Worm (Caenorhabditis elegans) whole organism, young adult: ENCODE results near the gene tag-153.
A peak's percentile ranks its signal among the peaks of the same experiment; 100 is the strongest.

Experiments
- B0019.2 ChIP-seq: fragments of 200-800 bp; sonication (Bioruptor generic); conservative IDR thresholded peaks from 2 replicates; pipeline ENCODE4 v1.3.6; 2022; ENCODE audit warnings: missing genetic modification reagents, missing genetic modification characterization, missing compliant biosample characterization
- B0261.1 ChIP-seq: sonication (generic microtip); optimal IDR thresholded peaks from 2 replicates; lab custom pipeline; 2016; ENCODE audit warnings: mild to moderate bottlenecking, missing genetic modification characterization, moderate library complexity, missing compliant biosample characterization
- C17E4.6 ChIP-seq: fragments of 200-800 bp; sonication (Bioruptor generic); IDR thresholded peaks from 2 replicates; pipeline ENCODE4 v1.3.6; 2022; ENCODE audit warnings: missing genetic modification reagents, missing genetic modification characterization, missing compliant biosample characterization
- F22D6.2 ChIP-seq: sonication (generic microtip); optimal IDR thresholded peaks from 2 replicates; lab custom pipeline; 2016; ENCODE audit warnings: mild to moderate bottlenecking, missing genetic modification characterization, missing compliant biosample characterization
- F39B2.1 ChIP-seq: fragments of 200-800 bp; sonication (Bioruptor generic); IDR thresholded peaks from 2 replicates; pipeline ENCODE4 v1.3.6; 2022; ENCODE audit warnings: missing genetic modification reagents, missing genetic modification characterization, missing compliant biosample characterization
- F52B5.7 ChIP-seq: sonication (generic microtip); optimal IDR thresholded peaks from 2 replicates; lab custom pipeline; 2016; ENCODE audit warnings: mild to moderate bottlenecking, missing genetic modification characterization, missing compliant biosample characterization
- T07F8.4 ChIP-seq: sonication (generic microtip); optimal IDR thresholded peaks from 2 replicates; lab custom pipeline; 2016; ENCODE audit warnings: mild to moderate bottlenecking, missing genetic modification characterization, moderate library complexity, missing compliant biosample characterization
- Y56A3A.18 ChIP-seq: fragments of 200-800 bp; sonication (Bioruptor generic); IDR thresholded peaks from 2 replicates; pipeline ENCODE4 v1.3.6; 2022; ENCODE audit warnings: missing genetic modification reagents, missing genetic modification characterization, missing compliant biosample characterization
- Y95B8A.8 ChIP-seq: fragments of 200-800 bp; sonication (Bioruptor generic); IDR thresholded peaks from 2 replicates; pipeline ENCODE4 v1.3.6; 2022; ENCODE audit warnings: missing genetic modification reagents, missing genetic modification characterization, missing compliant biosample characterization
- ZK185.1 ChIP-seq: sonication (generic microtip); optimal IDR thresholded peaks from 2 replicates; lab custom pipeline; 2016; ENCODE audit warnings: mild to moderate bottlenecking, missing genetic modification characterization, missing compliant biosample characterization; ENCODE audit not compliant: poor library complexity, severe bottlenecking
- aptf-3 ChIP-seq: fragments of 200-800 bp; sonication (Bioruptor generic); IDR thresholded peaks from 2 replicates; pipeline ENCODE4 v1.3.6; 2022; ENCODE audit warnings: missing genetic modification characterization, missing compliant biosample characterization
- attf-5 ChIP-seq: fragments of 200-800 bp; sonication (Bioruptor generic); optimal IDR thresholded peaks from 2 replicates; lab custom pipeline; 2018; ENCODE audit warnings: mild to moderate bottlenecking, missing genetic modification characterization, missing compliant biosample characterization
- attf-6 ChIP-seq: fragments of 200-800 bp; sonication (Bioruptor generic); IDR thresholded peaks from 2 replicates; pipeline ENCODE4 v1.3.6; 2022; ENCODE audit warnings: missing genetic modification reagents, missing genetic modification characterization, missing compliant biosample characterization
- ceh-100 ChIP-seq: fragments of 200-800 bp; sonication (Bioruptor generic); IDR thresholded peaks from 2 replicates; pipeline ENCODE4 v1.3.6; 2022; ENCODE audit warnings: missing genetic modification reagents, missing genetic modification characterization, missing compliant biosample characterization
- ceh-40 ChIP-seq: fragments of 200-800 bp; sonication (Bioruptor generic); IDR thresholded peaks from 2 replicates; pipeline ENCODE4 v1.3.6; 2022; ENCODE audit warnings: missing genetic modification characterization, missing compliant biosample characterization
- ceh-58 ChIP-seq: fragments of 200-800 bp; sonication (Bioruptor generic); IDR thresholded peaks from 2 replicates; pipeline ENCODE4 v1.3.6; 2022; ENCODE audit warnings: missing genetic modification characterization, missing compliant biosample characterization
- dpff-1 ChIP-seq: sonication (generic microtip); optimal IDR thresholded peaks from 2 replicates; lab custom pipeline; 2017; ENCODE audit warnings: mild to moderate bottlenecking, missing genetic modification characterization, missing compliant biosample characterization
- egl-44 ChIP-seq: fragments of 200-800 bp; sonication (Bioruptor generic); IDR thresholded peaks from 2 replicates; pipeline ENCODE4 v1.3.6; 2022; ENCODE audit warnings: missing genetic modification reagents, missing genetic modification characterization, missing compliant biosample characterization
- ets-4 ChIP-seq: fragments of 200-800 bp; sonication (Bioruptor generic); optimal IDR thresholded peaks from 2 replicates; lab custom pipeline; 2018; ENCODE audit warnings: mild to moderate bottlenecking, missing genetic modification characterization, missing compliant biosample characterization
- fkh-3 ChIP-seq: sonication (generic microtip); optimal IDR thresholded peaks from 2 replicates; lab custom pipeline; 2016; ENCODE audit warnings: mild to moderate bottlenecking, missing genetic modification characterization, missing compliant biosample characterization
- gei-17 ChIP-seq: fragments of 200-800 bp; sonication (Bioruptor generic); optimal IDR thresholded peaks from 2 replicates; lab custom pipeline; 2018; ENCODE audit warnings: mild to moderate bottlenecking, missing genetic modification characterization, missing compliant biosample characterization
- let-526 ChIP-seq: fragments of 200-800 bp; sonication (Bioruptor generic); IDR thresholded peaks from 2 replicates; pipeline ENCODE4 v1.3.6; 2022; ENCODE audit warnings: missing genetic modification reagents, missing genetic modification characterization, missing compliant biosample characterization
- lin-40 ChIP-seq: sonication (generic microtip); optimal IDR thresholded peaks from 2 replicates; lab custom pipeline; 2016; ENCODE audit warnings: missing genetic modification characterization, mild to moderate bottlenecking, missing compliant biosample characterization, missing genotype, missing genetic modification reagents
- lin-54 ChIP-seq: fragments of 200-800 bp; sonication (Bioruptor generic); optimal IDR thresholded peaks from 2 replicates; lab custom pipeline; 2018; ENCODE audit warnings: mild to moderate bottlenecking, missing genetic modification characterization, missing compliant biosample characterization
- lsl-1 ChIP-seq: fragments of 200-800 bp; sonication (Bioruptor generic); optimal IDR thresholded peaks from 2 replicates; lab custom pipeline; 2018; ENCODE audit warnings: mild to moderate bottlenecking, missing genetic modification characterization, moderate library complexity, missing compliant biosample characterization
- mxl-1 ChIP-seq: sonication (generic microtip); optimal IDR thresholded peaks from 2 replicates; lab custom pipeline; 2016; ENCODE audit warnings: missing genetic modification characterization, missing compliant biosample characterization
- nfya-1 ChIP-seq: sonication (generic microtip); optimal IDR thresholded peaks from 2 replicates; lab custom pipeline; 2017; ENCODE audit warnings: antibody characterized with exemption, missing compliant biosample characterization, missing genetic modification characterization, borderline replicate concordance; ENCODE audit not compliant: insufficient read depth
- nfya-2 ChIP-seq: fragments of 200-800 bp; sonication (Bioruptor generic); IDR thresholded peaks from 2 replicates; pipeline ENCODE4 v1.3.6; 2022; ENCODE audit warnings: missing genetic modification reagents, missing genetic modification characterization, missing compliant biosample characterization
- nhr-120 ChIP-seq: fragments of 200-800 bp; sonication (Bioruptor generic); IDR thresholded peaks from 2 replicates; pipeline ENCODE4 v1.3.6; 2022; ENCODE audit warnings: missing genetic modification characterization, missing compliant biosample characterization
- nhr-27 ChIP-seq: fragments of 200-800 bp; sonication (Bioruptor generic); optimal IDR thresholded peaks from 2 replicates; lab custom pipeline; 2018; ENCODE audit warnings: mild to moderate bottlenecking, missing genetic modification characterization, moderate library complexity, missing compliant biosample characterization
- nhr-80 ChIP-seq: sonication (generic microtip); optimal IDR thresholded peaks from 2 replicates; lab custom pipeline; 2016; ENCODE audit warnings: missing genetic modification characterization, missing compliant biosample characterization
- pha-4 ChIP-seq: fragments of 150-350 bp; sonication (generic microtip); optimal IDR thresholded peaks from 2 replicates; lab custom pipeline; 2014; ENCODE audit warnings: missing biosample characterization, missing genetic modification reagents, missing genetic modification characterization
- rcor-1 ChIP-seq: fragments of 200-800 bp; sonication (Bioruptor generic); IDR thresholded peaks from 2 replicates; pipeline ENCODE4 v1.3.6; 2022; ENCODE audit warnings: missing genetic modification reagents, missing genetic modification characterization, missing compliant biosample characterization
- rpc-1 ChIP-seq, 2 experiments: fragments of 150-350 bp in 1 of 2; sonication (generic microtip) in 1 of 2; optimal IDR thresholded peaks; 2 replicates each; lab custom pipeline; 2014 to 2018; ENCODE audit warnings: missing biosample characterization in 1 of 2, missing genetic modification characterization in 1 of 2, missing genetic modification reagents in 1 of 2, missing genotype in 1 of 2
- sea-2 ChIP-seq: fragments of 200-800 bp; sonication (Bioruptor generic); IDR thresholded peaks from 2 replicates; pipeline ENCODE4 v1.3.6; 2022; ENCODE audit warnings: missing genetic modification characterization, missing compliant biosample characterization
- tbx-9 ChIP-seq: sonication (generic microtip); optimal IDR thresholded peaks from 2 replicates; lab custom pipeline; 2016; ENCODE audit warnings: borderline replicate concordance, missing genetic modification characterization, inconsistent platforms, missing compliant biosample characterization
- tlf-1 ChIP-seq: fragments of 200-800 bp; sonication (Bioruptor generic); optimal IDR thresholded peaks from 2 replicates; lab custom pipeline; 2018; ENCODE audit warnings: mild to moderate bottlenecking, missing genetic modification characterization, missing compliant biosample characterization
- unc-130 ChIP-seq: sonication (generic microtip); optimal IDR thresholded peaks from 2 replicates; lab custom pipeline; 2016; ENCODE audit warnings: missing genetic modification reagents, missing genetic modification characterization, missing compliant biosample characterization
- zfh-2 ChIP-seq: fragments of 200-800 bp; sonication (Bioruptor generic); conservative IDR thresholded peaks from 2 replicates; pipeline ENCODE4 v1.3.6; 2022; ENCODE audit warnings: missing genetic modification reagents, missing genetic modification characterization, missing compliant biosample characterization

Gene tag-153

ce11 chrV:9352947-9353346 is 30.1 kb downstream of the tag-153 start, which contains the start of gene srx-46:
Gene srx-46 (plus strand): TSS chrV:9353247.
- TF ChIP-seq nfya-1 (no peak), rcor-1 (GFP tag; lab: Robert Waterston, UW) (no peak), T07F8.4 (no peak), C17E4.6 (GFP tag; lab: Robert Waterston, UW) (no peak), F39B2.1 (GFP tag; lab: Robert Waterston, UW) (no peak), rpc-1 (optimal IDR thresholded peaks at IDR 0.05; lab: Kevin White, UChicago) (no peak), rpc-1 (tag; optimal IDR thresholded peaks at IDR 0.05; lab: Kevin White, UChicago) (no peak), nhr-120 (GFP tag; lab: Robert Waterston, UW) (no peak), Y56A3A.18 (no peak), ZK185.1 (tag; lab: Kevin White, UChicago) (no peak), lin-54 (GFP tag; lab: Kevin White, UChicago) (no peak), F22D6.2 (tag; lab: Kevin White, UChicago) (no peak), F52B5.7 (no peak), sea-2 (GFP tag; lab: Robert Waterston, UW) (no peak), attf-6 (GFP tag; lab: Robert Waterston, UW) (no peak), nhr-27 (tag; lab: Kevin White, UChicago) (no peak), mxl-1 (tag; lab: Kevin White, UChicago) (no peak), ceh-40 (no peak)

ce11 chrV:9355371-9355770 is 32.5 kb downstream of the tag-153 start, which contains the start of gene ttr-40:
Gene ttr-40 (minus strand): TSS chrV:9355471.
- no peak for TF ChIP-seq tbx-9 (tag; lab: Kevin White, UChicago)
- TF ChIP-seq ceh-58 (GFP tag; lab: Robert Waterston, UW) = no peak
- no peak for TF ChIP-seq lsl-1 (GFP tag; lab: Kevin White, UChicago)
- no peak for TF ChIP-seq let-526
- no peak for TF ChIP-seq pha-4 (tag; lab: Kevin White, UChicago)
- no peak for TF ChIP-seq F39B2.1 (GFP tag; lab: Robert Waterston, UW)
- TF ChIP-seq dpff-1 = no peak
- no peak for TF ChIP-seq B0261.1 (tag; lab: Kevin White, UChicago)
- TF ChIP-seq T07F8.4 = no peak
- no peak for TF ChIP-seq attf-5 (GFP tag; lab: Kevin White, UChicago)
- TF ChIP-seq fkh-3 = no peak
- no peak for TF ChIP-seq aptf-3 (GFP tag; lab: Robert Waterston, UW)

- no peak for TF ChIP-seq ceh-100 (GFP tag; lab: Robert Waterston, UW)
- peak; percentile 51 for TF ChIP-seq nhr-80
- no peak for TF ChIP-seq F22D6.2 (tag; lab: Kevin White, UChicago)
- no peak for TF ChIP-seq tlf-1 (GFP tag; lab: Kevin White, UChicago)
Observed at ce11 chrV:9356345-9356744, 33.5 kb downstream of the tag-153 start, which contains the start of gene ttr-49. Gene ttr-49 (minus strand): TSS chrV:9356515.

ce11 chrV:9359674-9360073 is 36.8 kb downstream of the tag-153 start, which contains the start of gene gpa-3:
Gene gpa-3 (minus strand): TSS chrV:9359774.
- TF ChIP-seq F52B5.7 (no peak), unc-130 (GFP tag; lab: Kevin White, UChicago) (no peak), lin-40 (tag; lab: Kevin White, UChicago) (no peak), gei-17 (GFP tag; lab: Kevin White, UChicago) (no peak), egl-44 (GFP tag; lab: Robert Waterston, UW) (no peak), Y56A3A.18 (no peak), B0019.2 (GFP tag; lab: Robert Waterston, UW) (no peak), ets-4 (GFP tag; lab: Kevin White, UChicago) (no peak), zfh-2 (GFP tag; lab: Robert Waterston, UW) (no peak), Y95B8A.8 (GFP tag; lab: Robert Waterston, UW) (no peak), tlf-1 (GFP tag; lab: Kevin White, UChicago) (no peak), nfya-2 (GFP tag; lab: Robert Waterston, UW) (no peak)
